Fruit fly (Drosophila melanogaster) whole organism, embryonic: ENCODE results near the gene ppk20.

ENCODE experiments used
- Ada2b ChIP-seq: fragments of 200-800 bp; sonication (Bioruptor generic); IDR thresholded peaks from 2 replicates; pipeline ENCODE4 v1.3.6; 2022; ENCODE audit warnings: missing biosample characterization, missing genetic modification characterization
- Adf1 ChIP-seq: fragments of 200-800 bp; sonication (Bioruptor generic); IDR thresholded peaks from 2 replicates; pipeline ENCODE4 v1.3.6; 2022; ENCODE audit warnings: missing biosample characterization, missing genetic modification characterization
- Atf-2 ChIP-seq: fragments of 200-800 bp; sonication (Bioruptor generic); optimal IDR thresholded peaks from 2 replicates; lab custom pipeline; 2016; ENCODE audit warnings: missing biosample characterization, missing genetic modification characterization
- CG10654 ChIP-seq: fragments of 200-800 bp; sonication (Bioruptor generic); optimal IDR thresholded peaks from 2 replicates; lab custom pipeline; 2016; ENCODE audit warnings: missing biosample characterization, missing genetic modification characterization
- CG10959 ChIP-seq: fragments of 200-800 bp; sonication (Bioruptor generic); IDR thresholded peaks from 2 replicates; pipeline ENCODE4 v1.3.6; 2022; ENCODE audit warnings: missing biosample characterization, missing genetic modification characterization
- CG12659 ChIP-seq: fragments of 200-800 bp; sonication (Bioruptor generic); optimal IDR thresholded peaks from 3 replicates; lab custom pipeline; 2017; ENCODE audit warnings: mild to moderate bottlenecking, missing biosample characterization, missing genetic modification reagents, missing genetic modification characterization
- CG12744 ChIP-seq: fragments of 200-800 bp; sonication (Bioruptor generic); optimal IDR thresholded peaks from 2 replicates; lab custom pipeline; 2016; ENCODE audit warnings: missing biosample characterization, missing genetic modification characterization
- CG13775 ChIP-seq: fragments of 200-800 bp; sonication (Bioruptor generic); optimal IDR thresholded peaks from 3 replicates; lab custom pipeline; 2017; ENCODE audit warnings: missing biosample characterization, mild to moderate bottlenecking, missing genetic modification characterization
- CG17186 ChIP-seq: fragments of 200-800 bp; sonication (Bioruptor generic); optimal IDR thresholded peaks from 3 replicates; lab custom pipeline; 2017; ENCODE audit warnings: missing biosample characterization, missing genetic modification reagents, missing genetic modification characterization
- CG1832 ChIP-seq: fragments of 200-800 bp; sonication (Bioruptor generic); optimal IDR thresholded peaks from 2 replicates; lab custom pipeline; 2017; ENCODE audit warnings: missing biosample characterization, mild to moderate bottlenecking, missing genetic modification characterization, inconsistent platforms
- CG30020 ChIP-seq: fragments of 200-800 bp; optimal IDR thresholded peaks from 2 replicates; lab custom pipeline; 2019; ENCODE audit warnings: missing biosample characterization, mild to moderate bottlenecking, missing genetic modification characterization, moderate library complexity
- CG30431 ChIP-seq: fragments of 200-800 bp; sonication (Bioruptor generic); optimal IDR thresholded peaks from 2 replicates; lab custom pipeline; 2017; ENCODE audit warnings: missing biosample characterization, missing genetic modification characterization
- CG31441 ChIP-seq: fragments of 200-800 bp; sonication (Bioruptor generic); IDR thresholded peaks from 2 replicates; pipeline ENCODE4 v1.3.6; 2022; ENCODE audit warnings: missing biosample characterization, missing genetic modification characterization
- CG3281 ChIP-seq: fragments of 200-800 bp; sonication (Bioruptor generic); optimal IDR thresholded peaks from 3 replicates; lab custom pipeline; 2017; ENCODE audit warnings: missing biosample characterization, mild to moderate bottlenecking, missing genetic modification characterization
- CG3838 ChIP-seq: fragments of 200-800 bp; sonication (Bioruptor generic); optimal IDR thresholded peaks from 3 replicates; lab custom pipeline; 2016; ENCODE audit warnings: missing biosample characterization, missing genetic modification characterization
- CG4360 ChIP-seq: fragments of 200-800 bp; sonication (Bioruptor generic); IDR thresholded peaks from 2 replicates; pipeline ENCODE4 v1.3.6; 2022; ENCODE audit warnings: missing biosample characterization, missing genetic modification characterization
- CG6272 ChIP-seq: fragments of 200-800 bp; sonication (Bioruptor generic); IDR thresholded peaks from 2 replicates; pipeline ENCODE4 v1.3.6; 2022; ENCODE audit warnings: missing biosample characterization, missing genetic modification characterization
- CG8089 ChIP-seq: fragments of 200-800 bp; sonication (Bioruptor generic); optimal IDR thresholded peaks from 3 replicates; lab custom pipeline; 2016; ENCODE audit warnings: missing biosample characterization, missing genetic modification characterization
- CG8478 ChIP-seq: fragments of >200 bp; optimal IDR thresholded peaks from 2 replicates; lab custom pipeline; 2018
- CG9215 ChIP-seq: fragments of 200-800 bp; sonication (Bioruptor generic); IDR thresholded peaks from 2 replicates; pipeline ENCODE4 v1.3.6; 2022; ENCODE audit warnings: missing biosample characterization, missing genetic modification characterization
- CG9817 ChIP-seq: fragments of 200-800 bp; sonication (Bioruptor generic); optimal IDR thresholded peaks from 2 replicates; lab custom pipeline; 2018; ENCODE audit warnings: missing biosample characterization, mild to moderate bottlenecking, missing genetic modification characterization, moderate library complexity
- Deaf1 ChIP-seq: fragments of 200-800 bp; optimal IDR thresholded peaks from 3 replicates; lab custom pipeline; 2019; ENCODE audit warnings: missing biosample characterization, mild to moderate bottlenecking, missing genetic modification characterization, moderate library complexity
- HHEX ChIP-seq: fragments of 200-800 bp; sonication (Bioruptor generic); optimal IDR thresholded peaks from 3 replicates; lab custom pipeline; 2017; ENCODE audit warnings: missing biosample characterization, mild to moderate bottlenecking, missing genetic modification characterization, missing genetic modification reagents
- HLHmδ ChIP-seq: fragments of 200-800 bp; sonication (Bioruptor generic); optimal IDR thresholded peaks from 2 replicates; lab custom pipeline; 2018; ENCODE audit warnings: missing biosample characterization, mild to moderate bottlenecking, missing genetic modification characterization, moderate library complexity
- HmgD ChIP-seq: fragments of 200-800 bp; sonication (Bioruptor generic); optimal IDR thresholded peaks from 3 replicates; lab custom pipeline; 2016; ENCODE audit warnings: missing biosample characterization, missing genetic modification characterization
- Jarid2 ChIP-seq: fragments of 200-800 bp; sonication (Bioruptor generic); optimal IDR thresholded peaks from 3 replicates; lab custom pipeline; 2017; ENCODE audit warnings: mild to moderate bottlenecking, missing biosample characterization, missing genetic modification reagents, missing genetic modification characterization
- Nf-YB ChIP-seq: fragments of 200-800 bp; sonication (Bioruptor generic); optimal IDR thresholded peaks from 3 replicates; lab custom pipeline; 2019; ENCODE audit warnings: missing biosample characterization, mild to moderate bottlenecking, missing genetic modification characterization, moderate library complexity
- Rx ChIP-seq: fragments of 200-800 bp; sonication (Bioruptor generic); IDR thresholded peaks from 2 replicates; pipeline ENCODE4 v1.3.6; 2022; ENCODE audit warnings: missing biosample characterization, missing genetic modification characterization
- Ssrp ChIP-seq: fragments of 200-800 bp; sonication (Bioruptor generic); optimal IDR thresholded peaks from 2 replicates; lab custom pipeline; 2018; ENCODE audit warnings: missing biosample characterization, mild to moderate bottlenecking, missing genetic modification characterization, moderate library complexity
- Trl ChIP-seq, 3 experiments: fragments of >200 bp in 2 of 3; fragments of 200-800 bp in 1 of 3; sonication (Bioruptor generic) in 1 of 3; optimal IDR thresholded peaks; 2 replicates in 1 of 3; 3 replicates in 2 of 3; lab custom pipeline; 2016 to 2017; ENCODE audit warnings: missing biosample characterization in 1 of 3, missing genetic modification characterization in 1 of 3
- ab ChIP-seq: fragments of 200-800 bp; sonication (Bioruptor generic); optimal IDR thresholded peaks from 2 replicates; lab custom pipeline; 2016; ENCODE audit warnings: missing biosample characterization, missing genetic modification characterization
- bbx ChIP-seq: fragments of 200-800 bp; sonication (Bioruptor generic); IDR thresholded peaks from 2 replicates; pipeline ENCODE4 v1.3.6; 2022; ENCODE audit warnings: missing biosample characterization, missing genetic modification characterization; ENCODE audit not compliant: partially characterized antibody
- cad ChIP-seq: fragments of >200 bp; optimal IDR thresholded peaks from 2 replicates; lab custom pipeline; 2017; ENCODE audit warnings: missing biosample characterization, missing genetic modification characterization
- cg ChIP-seq: fragments of 200-800 bp; sonication (Bioruptor generic); optimal IDR thresholded peaks from 3 replicates; lab custom pipeline; 2019; ENCODE audit warnings: missing biosample characterization, mild to moderate bottlenecking, missing genetic modification characterization, moderate library complexity
- dimm ChIP-seq: fragments of 200-800 bp; sonication (Bioruptor generic); IDR thresholded peaks from 2 replicates; pipeline ENCODE4 v1.3.6; 2022; ENCODE audit warnings: missing biosample characterization, missing genetic modification characterization
- dysf ChIP-seq: fragments of 200-800 bp; sonication (Bioruptor generic); IDR thresholded peaks from 3 replicates; pipeline ENCODE4 v1.3.6; 2022; ENCODE audit warnings: missing biosample characterization, missing genetic modification characterization
- esg ChIP-seq: fragments of 200-800 bp; sonication (Bioruptor generic); conservative IDR thresholded peaks from 2 replicates; pipeline ENCODE4 v1.3.6; 2022; ENCODE audit warnings: missing biosample characterization, missing genetic modification characterization
- eve ChIP-seq, 2 experiments: fragments of >200 bp; optimal IDR thresholded peaks; 2 replicates each; lab custom pipeline; 2017; ENCODE audit warnings: missing biosample characterization in 2 of 2, missing genetic modification characterization in 2 of 2
- eyg ChIP-seq: fragments of 200-800 bp; sonication (Bioruptor generic); optimal IDR thresholded peaks from 3 replicates; lab custom pipeline; 2016; ENCODE audit warnings: missing biosample characterization, missing genetic modification characterization
- ftz-f1 ChIP-seq: fragments of 200-800 bp; sonication (Bioruptor generic); optimal IDR thresholded peaks from 2 replicates; lab custom pipeline; 2016; ENCODE audit warnings: missing biosample characterization, missing genetic modification characterization
- gcm2 ChIP-seq: fragments of 200-800 bp; sonication (Bioruptor generic); optimal IDR thresholded peaks from 2 replicates; lab custom pipeline; 2016; ENCODE audit warnings: missing biosample characterization, missing genetic modification characterization
- her ChIP-seq: fragments of 200-800 bp; sonication (Bioruptor generic); optimal IDR thresholded peaks from 2 replicates; lab custom pipeline; 2016; ENCODE audit warnings: missing biosample characterization, missing genetic modification characterization
- lola ChIP-seq, 3 experiments: fragments of >200 bp in 2 of 3; fragments of 200-800 bp in 1 of 3; sonication (Bioruptor generic) in 1 of 3; optimal IDR thresholded peaks; 2 replicates each; lab custom pipeline; 2017 to 2019; ENCODE audit warnings: missing biosample characterization in 3 of 3, missing genetic modification characterization in 3 of 3, mild to moderate bottlenecking in 1 of 3, moderate library complexity in 1 of 3
- oc ChIP-seq: fragments of 200-800 bp; sonication (Bioruptor generic); optimal IDR thresholded peaks from 2 replicates; lab custom pipeline; 2018; ENCODE audit warnings: missing biosample characterization, mild to moderate bottlenecking, missing genetic modification characterization, moderate library complexity
- sisA ChIP-seq: fragments of 200-800 bp; sonication (Bioruptor generic); IDR thresholded peaks from 2 replicates; pipeline ENCODE4 v1.3.6; 2022; ENCODE audit warnings: missing biosample characterization, missing genetic modification characterization
- tin ChIP-seq: fragments of 200-800 bp; sonication (Bioruptor generic); optimal IDR thresholded peaks from 3 replicates; lab custom pipeline; 2016; ENCODE audit warnings: missing biosample characterization, missing genetic modification characterization
- wor ChIP-seq: fragments of 200-800 bp; sonication (Bioruptor generic); IDR thresholded peaks from 2 replicates; pipeline ENCODE4 v1.3.6; 2022; ENCODE audit warnings: missing biosample characterization, missing genetic modification characterization
- z ChIP-seq: fragments of 200-800 bp; sonication (Bioruptor generic); IDR thresholded peaks from 3 replicates; pipeline ENCODE4 v1.3.6; 2022; ENCODE audit warnings: missing biosample characterization, missing genetic modification characterization
- zf30C ChIP-seq: fragments of 200-800 bp; sonication (Bioruptor generic); optimal IDR thresholded peaks from 3 replicates; lab custom pipeline; 2018; ENCODE audit warnings: missing biosample characterization, mild to moderate bottlenecking, missing genetic modification characterization
- zfh2 ChIP-seq: fragments of 200-800 bp; sonication (Bioruptor generic); optimal IDR thresholded peaks from 2 replicates; lab custom pipeline; 2016; ENCODE audit warnings: missing biosample characterization, missing genetic modification characterization

Gene ppk20

dm6 chr3R:29690960-29691527 is 22.4 kb upstream of the ppk20 start (continued):
- peak; percentile 53 for TF ChIP-seq Deaf1 (tag; lab: Kevin White, UChicago)
- TF ChIP-seq oc (tag; lab: Kevin White, UChicago): no peak
- peak; percentile 42 for TF ChIP-seq Jarid2 (GFP tag; lab: Kevin White, UChicago)
- peak; percentile 95 for TF ChIP-seq Nf-YB (GFP tag; lab: Kevin White, UChicago)
- TF ChIP-seq Trl (optimal IDR thresholded peaks at IDR 0.05; lab: Kevin White, UChicago): peak; percentile 67 to 87
- TF ChIP-seq Trl (GFP tag; optimal IDR thresholded peaks at IDR 0.05; lab: Kevin White, UChicago): no peak
- no peak for TF ChIP-seq tin (GFP tag; lab: Kevin White, UChicago)
- TF ChIP-seq CG8478 (lab: Kevin White, UChicago): peak; percentile 4
- no peak for TF ChIP-seq CG9215
- TF ChIP-seq, all 482 proteins: peak for 21

DNA sequence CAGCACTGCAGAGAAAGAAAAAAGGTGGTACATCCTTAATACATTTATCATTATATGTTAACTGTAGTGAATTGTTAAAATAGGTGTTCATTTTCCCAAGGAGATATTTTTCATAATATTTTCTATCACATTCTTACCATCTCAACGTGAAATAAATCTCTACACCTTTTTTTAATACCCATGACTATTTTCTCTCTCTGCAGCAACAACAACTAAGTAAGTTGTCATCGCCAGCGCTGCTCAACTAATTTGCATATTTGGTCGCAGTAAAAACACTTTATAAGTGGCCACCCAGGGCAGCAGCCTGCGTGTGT is 21.8 kb upstream of the ppk20 start:
- peak; percentile 12 for TF ChIP-seq Atf-2
- TF ChIP-seq CG10959: 0 out of 2 replicates have a peak, but pooled peaks have one; percentile 16
- TF ChIP-seq CG12744 (GFP tag; lab: Kevin White, UChicago): no peak
- no peak for TF ChIP-seq wor
- TF ChIP-seq CG6272 (GFP tag; lab: Robert Waterston, UW): no peak
- peak; percentile 4 for TF ChIP-seq CG10654 (GFP tag; lab: Kevin White, UChicago)
- no peak for TF ChIP-seq cad
- no peak for TF ChIP-seq Adf1
- TF ChIP-seq eyg (GFP tag; lab: Kevin White, UChicago): no peak
- TF ChIP-seq HLHmδ (GFP tag; lab: Kevin White, UChicago): no peak
- no peak for TF ChIP-seq CG12659
- TF ChIP-seq ab (GFP tag; lab: Kevin White, UChicago): no peak
- TF ChIP-seq zfh2 (GFP tag; lab: Kevin White, UChicago): no peak
- TF ChIP-seq Ada2b: peak; percentile 58
- peak; percentile 59 for TF ChIP-seq dysf (GFP tag; lab: Robert Waterston, UW)
- TF ChIP-seq eve (GFP tag; optimal IDR thresholded peaks at IDR 0.05; lab: Kevin White, UChicago): no peak
- TF ChIP-seq zf30C (GFP tag; lab: Kevin White, UChicago): peak; percentile 53
- no peak for TF ChIP-seq CG8089
- TF ChIP-seq cg (GFP tag; lab: Kevin White, UChicago): no peak
- TF ChIP-seq CG13775 (GFP tag; lab: Kevin White, UChicago): peak; percentile 34
- TF ChIP-seq CG3281 (GFP tag; lab: Kevin White, UChicago): no peak
- TF ChIP-seq CG17186 (GFP tag; lab: Kevin White, UChicago): no peak
- TF ChIP-seq CG30431 (GFP tag; lab: Kevin White, UChicago): peak; percentile 8
- TF ChIP-seq z: no peak
- TF ChIP-seq HmgD (GFP tag; lab: Kevin White, UChicago): no peak
- peak; percentile 53 for TF ChIP-seq Ssrp (tag; lab: Kevin White, UChicago)
- TF ChIP-seq Rx (GFP tag; lab: Robert Waterston, UW): no peak
- no peak for TF ChIP-seq HHEX (GFP tag; lab: Kevin White, UChicago)
- no peak for TF ChIP-seq bbx (GFP tag; lab: Robert Waterston, UW)
- no peak for TF ChIP-seq her (GFP tag; lab: Kevin White, UChicago)
- TF ChIP-seq dimm: no peak
- peak in 1 of 3 experiments; percentile 56 for TF ChIP-seq lola (GFP tag; optimal IDR thresholded peaks at IDR 0.05; lab: Kevin White, UChicago)
- peak; percentile 54 for TF ChIP-seq sisA
- peak; percentile 52; the same call in 1 of the 2 replicates for TF ChIP-seq CG31441 (GFP tag; lab: Robert Waterston, UW)
- no peak for TF ChIP-seq CG30020 (tag; lab: Kevin White, UChicago)
- TF ChIP-seq CG3838: no peak
- no peak for TF ChIP-seq CG1832 (GFP tag; lab: Kevin White, UChicago)
- TF ChIP-seq ftz-f1: no peak
- 0 out of 2 replicates have a peak, but pooled peaks have one; percentile 38 for TF ChIP-seq esg (GFP tag; lab: Robert Waterston, UW)
- TF ChIP-seq gcm2 (GFP tag; lab: Kevin White, UChicago): no peak
- peak; percentile 22 for TF ChIP-seq CG9817 (tag; lab: Kevin White, UChicago)
- peak; percentile 56; the same call in 1 of the 2 replicates for TF ChIP-seq CG4360 (GFP tag; lab: Robert Waterston, UW)
